Fruit fly (Drosophila melanogaster): ENCODE data around the gene AhcyL1.

DNA sequence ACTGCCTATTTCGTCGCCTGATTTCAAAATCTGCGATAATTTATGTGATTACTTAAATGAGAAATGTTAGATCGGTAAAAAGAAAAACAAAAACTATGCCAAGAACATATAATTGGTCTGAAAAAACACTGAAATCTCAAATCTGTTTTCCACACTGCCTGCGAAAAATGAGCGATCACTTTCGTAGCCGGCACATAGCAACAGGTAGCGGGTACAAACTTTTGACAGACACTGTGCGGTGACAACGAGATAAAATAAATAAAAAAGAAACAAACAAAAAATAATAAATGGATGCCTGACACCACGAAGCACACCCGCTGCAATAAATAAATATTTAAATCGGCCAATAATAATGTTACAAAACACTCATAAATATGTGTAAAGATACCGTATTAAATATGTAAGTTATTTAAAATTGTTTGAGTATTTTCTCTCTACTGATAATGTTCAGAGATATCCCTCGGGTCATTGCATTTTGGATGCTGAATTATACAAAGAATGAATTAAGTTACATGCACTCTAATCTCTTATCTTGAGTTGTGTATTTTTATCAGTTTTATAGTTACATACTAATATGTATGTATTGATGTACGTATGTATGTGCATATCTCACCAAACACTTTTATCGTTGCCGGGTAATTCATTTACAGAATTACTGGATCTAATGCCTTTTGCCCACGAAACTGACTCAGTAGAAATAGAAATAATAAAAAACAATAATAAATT, 6.9 kb downstream of the AhcyL1 start:
- no peak for TF ChIP-seq Eip93F (GFP tag; optimal IDR thresholded peaks at IDR 0.05)
- TF ChIP-seq net (GFP tag; optimal IDR thresholded peaks at IDR 0.05): no peak
- no peak for TF ChIP-seq CG11762 (GFP tag; optimal IDR thresholded peaks at IDR 0.05; ENCODE audit: insufficient read depth)
- TF ChIP-seq ss (GFP tag; optimal IDR thresholded peaks at IDR 0.05): no peak
- peak; percentile 80 for TF ChIP-seq svp (GFP tag)
- no peak for TF ChIP-seq Eip75B (GFP tag; optimal IDR thresholded peaks at IDR 0.05)
- peak; percentile 33 for TF ChIP-seq Ets21C (GFP tag; optimal IDR thresholded peaks at IDR 0.05)
- TF ChIP-seq Lpt (GFP tag; optimal IDR thresholded peaks at IDR 0.05): no peak
- no peak for TF ChIP-seq CG6854 (GFP tag; optimal IDR thresholded peaks at IDR 0.05)
- no peak for TF ChIP-seq CG4318 (GFP tag; optimal IDR thresholded peaks at IDR 0.05)
- no peak for TF ChIP-seq CG16779 (tag; optimal IDR thresholded peaks at IDR 0.05)
- peak; percentile 67 for TF ChIP-seq Eip78C (GFP tag)

Data from whole organism, prepupa.